Fruit fly (Drosophila melanogaster) whole organism, adult: Measurements from ENCODE around the gene Rrp5.

Experiments
- CG11617 ChIP-seq: fragments of 200-800 bp; sonication (Bioruptor generic); optimal IDR thresholded peaks from 2 replicates; lab custom pipeline; 2017; ENCODE audit warnings: mild to moderate bottlenecking, missing biosample characterization, missing genetic modification reagents, missing genetic modification characterization
- CG12768 ChIP-seq: fragments of 200-800 bp; sonication (Bioruptor generic); optimal IDR thresholded peaks from 2 replicates; lab custom pipeline; 2017; ENCODE audit warnings: missing biosample characterization, missing genetic modification characterization, mild to moderate bottlenecking, moderate library complexity, missing genetic modification reagents
- CG14711 ChIP-seq: fragments of 200-800 bp; sonication (Bioruptor generic); optimal IDR thresholded peaks from 2 replicates; lab custom pipeline; 2018; ENCODE audit warnings: missing biosample characterization, mild to moderate bottlenecking, missing genetic modification characterization, moderate library complexity
- CG1620 ChIP-seq: fragments of 200-800 bp; sonication (Bioruptor generic); optimal IDR thresholded peaks from 2 replicates; lab custom pipeline; 2016; ENCODE audit warnings: missing biosample characterization, missing genetic modification characterization
- CG33017 ChIP-seq: fragments of 200-800 bp; sonication (Bioruptor generic); optimal IDR thresholded peaks from 2 replicates; lab custom pipeline; 2018; ENCODE audit warnings: missing biosample characterization, mild to moderate bottlenecking, missing genetic modification characterization, moderate library complexity
- CG5204 ChIP-seq: fragments of 200-800 bp; sonication (Bioruptor generic); optimal IDR thresholded peaks from 2 replicates; lab custom pipeline; 2016; ENCODE audit warnings: missing biosample characterization, missing genetic modification characterization
- CG7045 ChIP-seq: fragments of 200-800 bp; sonication (Bioruptor generic); optimal IDR thresholded peaks from 2 replicates; lab custom pipeline; 2017; ENCODE audit warnings: missing biosample characterization, mild to moderate bottlenecking, missing genetic modification characterization
- CG7101 ChIP-seq: fragments of 200-800 bp; sonication (Bioruptor generic); optimal IDR thresholded peaks from 2 replicates; lab custom pipeline; 2018; ENCODE audit warnings: missing biosample characterization, mild to moderate bottlenecking, missing genetic modification characterization, moderate library complexity
- Clk ChIP-seq: fragments of 200-800 bp; sonication (Bioruptor generic); optimal IDR thresholded peaks from 2 replicates; lab custom pipeline; 2017; ENCODE audit warnings: missing biosample characterization, missing genetic modification characterization
- Crg-1 ChIP-seq: fragments of 200-800 bp; sonication (Bioruptor generic); optimal IDR thresholded peaks from 2 replicates; lab custom pipeline; 2016; ENCODE audit warnings: missing biosample characterization, missing genetic modification characterization
- Hr96 ChIP-seq: fragments of 200-800 bp; sonication (Bioruptor generic); optimal IDR thresholded peaks from 2 replicates; lab custom pipeline; 2016; ENCODE audit warnings: missing biosample characterization, missing genetic modification characterization
- Mnt ChIP-seq: fragments of 200-800 bp; sonication (Bioruptor generic); optimal IDR thresholded peaks from 2 replicates; lab custom pipeline; 2016; ENCODE audit warnings: missing biosample characterization, mild to moderate bottlenecking, missing genetic modification characterization
- bab1 ChIP-seq: fragments of 200-800 bp; sonication (Bioruptor generic); optimal IDR thresholded peaks from 3 replicates; lab custom pipeline; 2019; ENCODE audit warnings: missing biosample characterization, mild to moderate bottlenecking, missing genetic modification characterization, moderate library complexity
- cic ChIP-seq: fragments of 200-800 bp; sonication (Bioruptor generic); optimal IDR thresholded peaks from 2 replicates; lab custom pipeline; 2017; ENCODE audit warnings: missing biosample characterization, mild to moderate bottlenecking, missing genetic modification characterization, moderate library complexity
- cnc ChIP-seq, 2 experiments: fragments of >200 bp; optimal IDR thresholded peaks; 2 replicates each; lab custom pipeline; 2017
- kay ChIP-seq: fragments of 200-800 bp; sonication (Bioruptor generic); peaks from one replicate; lab custom pipeline; 2016; ENCODE audit warnings: missing biosample characterization, missing genetic modification characterization, borderline replicate concordance
- ovo ChIP-seq: fragments of 200-800 bp; sonication (Bioruptor generic); optimal IDR thresholded peaks from 2 replicates; lab custom pipeline; 2016; ENCODE audit warnings: missing biosample characterization, missing genetic modification characterization
- pad ChIP-seq: fragments of 200-800 bp; sonication (Bioruptor generic); optimal IDR thresholded peaks from 3 replicates; lab custom pipeline; 2017; ENCODE audit warnings: missing biosample characterization, missing genetic modification characterization, mild to moderate bottlenecking, moderate library complexity, missing genetic modification reagents
- tj ChIP-seq: fragments of 200-800 bp; sonication (Bioruptor generic); optimal IDR thresholded peaks from 3 replicates; lab custom pipeline; 2017; ENCODE audit warnings: missing biosample characterization, mild to moderate bottlenecking, missing genetic modification characterization, moderate library complexity
- toe ChIP-seq: fragments of 200-800 bp; sonication (Bioruptor generic); optimal IDR thresholded peaks from 2 replicates; lab custom pipeline; 2016; ENCODE audit warnings: missing biosample characterization, missing genetic modification characterization

Gene Rrp5

dm6 chr3R:24319083-24319381, 14.1 kb downstream of the Rrp5 start:
- TF ChIP-seq kay = no peak
- TF ChIP-seq CG11617 (GFP tag; lab: Kevin White, UChicago) = no peak
- no peak for TF ChIP-seq Hr96
- TF ChIP-seq CG12768 (GFP tag; lab: Kevin White, UChicago) = no peak
- TF ChIP-seq toe = no peak
- TF ChIP-seq Clk (GFP tag; lab: Kevin White, UChicago) = no peak
- TF ChIP-seq CG7045 = no peak
- TF ChIP-seq CG7101 (tag; lab: Kevin White, UChicago) = no peak
- TF ChIP-seq bab1 = no peak
- no peak for TF ChIP-seq CG33017 (tag; lab: Kevin White, UChicago)
- TF ChIP-seq CG1620 (GFP tag; lab: Kevin White, UChicago) = no peak
- no peak for TF ChIP-seq CG14711
- no peak for TF ChIP-seq ovo (GFP tag; lab: Kevin White, UChicago)
- TF ChIP-seq Crg-1 (GFP tag; lab: Kevin White, UChicago) = no peak
- TF ChIP-seq Mnt (GFP tag; lab: Kevin White, UChicago) = no peak
- no peak for TF ChIP-seq cic (GFP tag; lab: Kevin White, UChicago)
- no peak for TF ChIP-seq cnc (optimal IDR thresholded peaks at IDR 0.05; lab: Kevin White, UChicago)

DNA sequence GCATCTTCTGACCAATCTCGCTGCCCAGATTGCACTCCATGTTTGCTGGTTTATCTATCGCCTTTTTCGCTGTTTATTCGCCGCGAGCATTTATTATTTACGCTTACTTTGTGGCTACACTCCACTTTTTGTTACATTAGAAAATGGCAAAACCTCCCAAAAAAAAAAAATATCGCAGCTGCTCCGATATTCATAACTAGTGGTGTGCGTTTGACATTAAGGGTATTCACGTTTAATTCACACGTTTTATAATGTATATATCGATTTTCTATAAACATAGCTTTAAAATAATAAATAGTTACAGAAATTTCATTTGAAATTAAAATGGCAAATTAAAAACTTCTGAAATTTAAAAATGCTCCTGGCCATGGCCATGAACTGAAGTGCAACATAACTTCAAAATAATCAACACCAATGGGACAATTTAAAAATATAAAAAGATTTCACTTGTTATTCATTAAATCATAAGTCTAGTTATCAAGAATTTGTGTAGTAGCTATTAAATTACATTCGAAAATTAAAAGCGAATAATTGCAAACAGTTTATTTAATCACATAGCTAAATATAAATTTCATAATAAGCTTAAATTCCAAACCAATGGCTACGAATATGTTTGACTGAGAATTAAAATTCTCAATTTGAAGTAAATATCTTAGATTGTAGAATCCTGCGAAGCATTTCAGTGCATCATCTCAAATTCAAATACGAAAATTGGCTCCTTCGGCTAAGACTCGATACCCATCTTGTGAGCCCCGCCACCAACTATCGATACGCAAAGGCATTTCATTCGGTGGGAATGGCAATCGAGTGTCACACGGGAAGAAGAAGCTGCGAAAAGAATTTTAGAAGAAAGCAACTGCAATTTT, 14.7 kb downstream of the Rrp5 start, which contains the start of the genes Nab2 and BRWD3:
TSS of gene Nab2 (minus strand) at position 203 of the 866 bp plus-strand sequence.
TSS of gene BRWD3 (plus strand) at position 784 of the 866 bp plus-strand sequence.
- peak; percentile 87 for TF ChIP-seq kay
- TF ChIP-seq Clk (GFP tag; lab: Kevin White, UChicago) = no peak
- TF ChIP-seq Hr96 = peak; percentile 9
- peak; percentile 62 for TF ChIP-seq CG7101 (tag; lab: Kevin White, UChicago)
- TF ChIP-seq cic (GFP tag; lab: Kevin White, UChicago) = no peak
- TF ChIP-seq CG11617 (GFP tag; lab: Kevin White, UChicago) = peak; percentile 46
- peak; percentile 20 for TF ChIP-seq Mnt (GFP tag; lab: Kevin White, UChicago)
- peak; percentile 37 for TF ChIP-seq CG12768 (GFP tag; lab: Kevin White, UChicago)
- TF ChIP-seq bab1 = peak; percentile 16
- peak; percentile 43 for TF ChIP-seq CG1620 (GFP tag; lab: Kevin White, UChicago)
- TF ChIP-seq tj (GFP tag; lab: Kevin White, UChicago) = peak; percentile 43
- TF ChIP-seq Crg-1 (GFP tag; lab: Kevin White, UChicago) = no peak
- no peak for TF ChIP-seq pad (GFP tag; lab: Kevin White, UChicago)
- TF ChIP-seq CG7045 = peak; percentile 52
- peak; percentile 79 for TF ChIP-seq toe

DNA sequence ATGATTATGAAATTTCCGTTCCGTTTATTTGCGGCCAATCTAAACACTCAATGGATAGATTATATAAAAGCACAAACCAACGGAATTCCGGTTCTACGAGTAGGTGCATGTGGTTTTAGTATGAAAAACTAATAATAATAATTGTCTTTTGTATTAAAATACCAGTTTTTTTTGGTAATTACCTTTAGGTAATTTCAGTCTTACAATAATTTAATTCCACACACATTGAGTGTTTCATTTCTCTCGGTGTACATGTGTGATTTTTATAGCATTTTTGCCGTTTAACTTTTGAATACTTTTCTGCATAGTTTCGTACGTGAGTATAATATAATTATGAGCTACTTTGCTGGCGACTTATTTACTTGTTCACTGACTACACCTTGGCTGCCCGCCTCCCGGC, 30.1 kb downstream of the Rrp5 start:
- TF ChIP-seq CG7101 (tag; lab: Kevin White, UChicago) (no peak), bab1 (peak; percentile 44)

dm6 chr3R:24301520-24301919, 31.6 kb downstream of the Rrp5 start:
- TF ChIP-seq bab1 (peak; percentile 36), Crg-1 (GFP tag; lab: Kevin White, UChicago) (no peak), tj (GFP tag; lab: Kevin White, UChicago) (peak; percentile 17)

dm6 chr3R:24299148-24299547, 34.0 kb downstream of the Rrp5 start:
- TF ChIP-seq Crg-1 (GFP tag; lab: Kevin White, UChicago) (no peak), Mnt (GFP tag; lab: Kevin White, UChicago) (no peak), Hr96 (no peak), CG14711 (no peak), Clk (GFP tag; lab: Kevin White, UChicago) (no peak), CG11617 (GFP tag; lab: Kevin White, UChicago) (no peak), toe (no peak), pad (GFP tag; lab: Kevin White, UChicago) (no peak), tj (GFP tag; lab: Kevin White, UChicago) (no peak), CG7045 (no peak), kay (no peak), bab1 (no peak), CG12768 (GFP tag; lab: Kevin White, UChicago) (no peak)

DNA sequence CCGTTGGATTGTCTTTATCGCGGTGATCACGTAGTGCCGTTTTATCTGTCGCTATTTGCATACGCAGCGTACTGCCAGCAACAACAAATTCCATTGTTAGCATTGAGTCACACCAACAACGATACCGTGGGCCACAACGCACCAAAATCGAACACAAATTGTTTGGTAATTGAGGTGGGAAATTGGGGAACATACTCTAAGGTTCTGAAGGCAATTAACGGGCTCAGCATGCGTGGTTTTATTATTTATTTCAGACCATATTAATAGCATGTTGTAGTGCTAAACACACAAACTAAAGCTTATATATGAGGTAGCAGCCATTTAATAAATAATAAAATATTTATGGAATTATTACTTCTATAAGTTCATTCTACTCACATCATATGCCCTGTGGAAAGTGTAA, 34.6 kb downstream of the Rrp5 start:
- TF ChIP-seq Crg-1 (GFP tag; lab: Kevin White, UChicago) = no peak
- no peak for TF ChIP-seq ovo (GFP tag; lab: Kevin White, UChicago)
- TF ChIP-seq tj (GFP tag; lab: Kevin White, UChicago) = peak; percentile 42
- TF ChIP-seq CG11617 (GFP tag; lab: Kevin White, UChicago) = peak; percentile 21
- TF ChIP-seq CG7045 = peak; percentile 40
- TF ChIP-seq bab1 = no peak
- TF ChIP-seq CG5204 (GFP tag; lab: Kevin White, UChicago) = peak; percentile 2
- TF ChIP-seq cnc (optimal IDR thresholded peaks at IDR 0.05; lab: Kevin White, UChicago) = no peak
- TF ChIP-seq Hr96 = no peak
- no peak for TF ChIP-seq CG14711
- no peak for TF ChIP-seq CG33017 (tag; lab: Kevin White, UChicago)
- no peak for TF ChIP-seq Clk (GFP tag; lab: Kevin White, UChicago)
- TF ChIP-seq cic (GFP tag; lab: Kevin White, UChicago) = peak; percentile 39
- no peak for TF ChIP-seq pad (GFP tag; lab: Kevin White, UChicago)
- TF ChIP-seq toe = no peak
- peak; percentile 23 for TF ChIP-seq CG1620 (GFP tag; lab: Kevin White, UChicago)
- peak; percentile 81 for TF ChIP-seq kay
- peak; percentile 21 for TF ChIP-seq CG7101 (tag; lab: Kevin White, UChicago)
- TF ChIP-seq Mnt (GFP tag; lab: Kevin White, UChicago) = peak; percentile 11
- TF ChIP-seq CG12768 (GFP tag; lab: Kevin White, UChicago) = peak; percentile 45
